Worm (Caenorhabditis elegans) whole organism, L2 larva: ENCODE data around the gene T10G3.8.

Experiments
- ceh-82 ChIP-seq: fragments of 150-350 bp; optimal IDR thresholded peaks from 2 replicates; lab custom pipeline; 2014; ENCODE audit warnings: missing biosample characterization, missing genetic modification characterization
- crh-2 ChIP-seq: sonication (generic microtip); optimal IDR thresholded peaks from 2 replicates; lab custom pipeline; 2017; ENCODE audit warnings: missing biosample characterization, missing genetic modification characterization
- fos-1 ChIP-seq: fragments of 150-350 bp; optimal IDR thresholded peaks from 2 replicates; lab custom pipeline; 2014; ENCODE audit warnings: missing biosample characterization, missing genetic modification characterization
- lin-11 ChIP-seq: fragments of 150-350 bp; sonication (generic microtip); optimal IDR thresholded peaks from 2 replicates; lab custom pipeline; 2014; ENCODE audit warnings: missing biosample characterization, missing genetic modification characterization, inconsistent platforms, mixed read lengths
- lsy-2 ChIP-seq, 2 experiments: fragments of 150-350 bp in 1 of 2; sonication (generic microtip) in 1 of 2; optimal IDR thresholded peaks; 2 replicates each; lab custom pipeline; 2014 to 2017; ENCODE audit warnings: missing biosample characterization in 2 of 2, missing genetic modification characterization in 2 of 2
- mdl-1 ChIP-seq, 2 experiments: fragments of 150-350 bp in 1 of 2; sonication (generic microtip) in 1 of 2; optimal IDR thresholded peaks; 2 replicates each; lab custom pipeline; 2017; ENCODE audit warnings: missing biosample characterization in 2 of 2, missing genetic modification characterization in 2 of 2
- nhr-11 ChIP-seq: fragments of 150-350 bp; optimal IDR thresholded peaks from 2 replicates; lab custom pipeline; 2014; ENCODE audit warnings: missing biosample characterization, missing genetic modification characterization
- snpc-4 ChIP-seq: fragments of 150-350 bp; optimal IDR thresholded peaks from 2 replicates; lab custom pipeline; 2014; ENCODE audit warnings: missing biosample characterization, missing genetic modification characterization
- unc-62 ChIP-seq: fragments of 150-350 bp; optimal IDR thresholded peaks from 2 replicates; lab custom pipeline; 2014; ENCODE audit warnings: missing biosample characterization, missing genetic modification reagents, missing genetic modification characterization
- zag-1 ChIP-seq: fragments of 150-350 bp; optimal IDR thresholded peaks from 2 replicates; lab custom pipeline; 2014; ENCODE audit warnings: missing biosample characterization, missing genetic modification characterization

DNA sequence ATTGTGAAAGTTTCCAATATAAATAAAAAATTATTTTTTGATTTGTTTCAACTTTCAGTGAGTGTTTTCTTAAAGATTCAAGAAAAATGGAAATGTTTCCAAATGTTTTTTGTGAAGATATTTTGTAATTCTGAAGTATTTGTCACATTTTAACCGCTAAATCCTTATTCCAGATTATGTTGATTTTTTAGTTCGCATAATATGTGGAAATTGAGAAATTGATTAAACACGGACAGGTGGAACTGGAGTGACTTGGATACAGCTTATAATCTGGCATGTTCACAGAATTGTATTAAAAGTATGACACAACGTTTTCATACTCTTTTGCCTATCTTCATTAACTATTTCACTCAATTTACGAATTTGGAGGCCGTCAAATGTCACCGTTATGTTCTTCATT lies 20.8 kb downstream of the T10G3.8 start, which contains the start of gene lurp-3:
- TF ChIP-seq zag-1 = no peak
- no peak for TF ChIP-seq snpc-4
- TF ChIP-seq unc-62 = no peak
- no peak for TF ChIP-seq lsy-2 (tag; optimal IDR thresholded peaks at IDR 0.05; lab: Kevin White, UChicago)
- no peak for TF ChIP-seq ceh-82 (tag; lab: Kevin White, UChicago)
- TF ChIP-seq mdl-1 (tag; optimal IDR thresholded peaks at IDR 0.05; lab: Kevin White, UChicago) = no peak
- TF ChIP-seq lin-11 (tag; lab: Kevin White, UChicago) = no peak
- TF ChIP-seq fos-1 (tag; lab: Kevin White, UChicago) = no peak
- no peak for TF ChIP-seq nhr-11 (tag; lab: Kevin White, UChicago)
- TF ChIP-seq crh-2 (tag; lab: Kevin White, UChicago) = no peak
